Fruit fly (Drosophila melanogaster): ENCODE data around the gene CG8997.
A peak's percentile ranks its signal among the peaks of the same experiment; 100 is the strongest.

Gene CG8997

dm6 chr2L:13839744-13840151, 5.4 kb downstream of the CG8997 start (continued):
- TF ChIP-seq CG4730 (GFP tag; IDR thresholded peaks at IDR 0.05) (0 out of 2 replicates have a peak, but pooled peaks have one; percentile 46), row (GFP tag; IDR thresholded peaks at IDR 0.05) (peak; percentile 72), mam (GFP tag; optimal IDR thresholded peaks at IDR 0.05) (peak; percentile 79), gfzf (GFP tag; optimal IDR thresholded peaks at IDR 0.05) (no peak), zen (tag; optimal IDR thresholded peaks at IDR 0.05) (peak; percentile 60), CkIIα-i1 (GFP tag; IDR thresholded peaks at IDR 0.05) (no peak), CG4404 (GFP tag; IDR thresholded peaks at IDR 0.05) (no peak; the same call in 1 of the 2 replicates), her (GFP tag; optimal IDR thresholded peaks at IDR 0.05) (peak; percentile 53), CG30403 (GFP tag; optimal IDR thresholded peaks at IDR 0.05) (peak; percentile 92), Neu2 (GFP tag; optimal IDR thresholded peaks at IDR 0.05; ENCODE audit: borderline replicate concordance) (no peak), slou (GFP tag; optimal IDR thresholded peaks at IDR 0.05) (peak; percentile 64), CG8924 (tag; optimal IDR thresholded peaks at IDR 0.05) (peak; percentile 89), sima (GFP tag; optimal IDR thresholded peaks at IDR 0.05) (no peak), CG4328 (GFP tag; optimal IDR thresholded peaks at IDR 0.05) (peak; percentile 43), CG12236 (GFP tag; optimal IDR thresholded peaks at IDR 0.05) (peak; percentile 37), esg (GFP tag; conservative IDR thresholded peaks at IDR 0.05) (peak; percentile 86), emc (GFP tag; optimal IDR thresholded peaks at IDR 0.05) (peak; percentile 50), CG15073 (GFP tag; optimal IDR thresholded peaks at IDR 0.05) (no peak), CG18599 (GFP tag; optimal IDR thresholded peaks at IDR 0.05) (peak; percentile 81), CG32532 (GFP tag; IDR thresholded peaks at IDR 0.05) (peak; percentile 66; the same call in 1 of the 2 replicates), CG10321 (GFP tag; IDR thresholded peaks at IDR 0.05) (no peak), hbn (GFP tag; IDR thresholded peaks at IDR 0.05; ENCODE audit: partially characterized antibody) (no peak), CG42726 (GFP tag; IDR thresholded peaks at IDR 0.05; ENCODE audit: partially characterized antibody) (no peak), p53 (GFP tag; optimal IDR thresholded peaks at IDR 0.05) (no peak), CG7963 (GFP tag; IDR thresholded peaks at IDR 0.05; ENCODE audit: partially characterized antibody) (no peak), CG3407 (GFP tag; optimal IDR thresholded peaks at IDR 0.05) (peak; percentile 66), tin (GFP tag; optimal IDR thresholded peaks at IDR 0.05) (peak; percentile 81), CG4854 (GFP tag; optimal IDR thresholded peaks at IDR 0.05) (peak; percentile 81), CG14667 (GFP tag; IDR thresholded peaks at IDR 0.05) (peak; percentile 33), CG30020 (tag; optimal IDR thresholded peaks at IDR 0.05) (peak; percentile 59), CG17186 (GFP tag; optimal IDR thresholded peaks at IDR 0.05) (no peak), CG2199 (GFP tag; IDR thresholded peaks at IDR 0.05) (peak; percentile 74; the same call in 1 of the 3 replicates), cg (GFP tag; optimal IDR thresholded peaks at IDR 0.05) (peak; percentile 31), sug (tag; optimal IDR thresholded peaks at IDR 0.05) (peak; percentile 40), CG7928 (GFP tag; optimal IDR thresholded peaks at IDR 0.05) (peak; percentile 8), CG14014 (GFP tag; IDR thresholded peaks at IDR 0.05) (peak; percentile 76), gcm (GFP tag; optimal IDR thresholded peaks at IDR 0.05) (peak; percentile 67), dm (GFP tag; optimal IDR thresholded peaks at IDR 0.05) (peak; percentile 39), CG10147 (GFP tag; optimal IDR thresholded peaks at IDR 0.05) (peak; percentile 90), unc-4 (GFP tag; IDR thresholded peaks at IDR 0.05; ENCODE audit: partially characterized antibody) (no peak), CG31441 (GFP tag; IDR thresholded peaks at IDR 0.05) (peak; percentile 88), tll (GFP tag; optimal IDR thresholded peaks at IDR 0.05) (no peak), eve (GFP tag; optimal IDR thresholded peaks at IDR 0.05) (peak in 1 of 2 experiments; percentile 93), CG18476 (GFP tag; optimal IDR thresholded peaks at IDR 0.05) (peak; percentile 63), Awh (GFP tag; IDR thresholded peaks at IDR 0.05) (peak; percentile 45; the same call in 1 of the 2 replicates), CG31224 (GFP tag; IDR thresholded peaks at IDR 0.05) (peak; percentile 45), CG4707 (GFP tag; optimal IDR thresholded peaks at IDR 0.05) (no peak), CG11247 (GFP tag; IDR thresholded peaks at IDR 0.05) (no peak), Dbx (GFP tag; IDR thresholded peaks at IDR 0.05) (peak; percentile 73), CG1832 (GFP tag; optimal IDR thresholded peaks at IDR 0.05) (no peak), h (optimal IDR thresholded peaks at IDR 0.05) (no peak)
